Worm (Caenorhabditis elegans): ENCODE measurements around the gene eat-3.

DNA sequence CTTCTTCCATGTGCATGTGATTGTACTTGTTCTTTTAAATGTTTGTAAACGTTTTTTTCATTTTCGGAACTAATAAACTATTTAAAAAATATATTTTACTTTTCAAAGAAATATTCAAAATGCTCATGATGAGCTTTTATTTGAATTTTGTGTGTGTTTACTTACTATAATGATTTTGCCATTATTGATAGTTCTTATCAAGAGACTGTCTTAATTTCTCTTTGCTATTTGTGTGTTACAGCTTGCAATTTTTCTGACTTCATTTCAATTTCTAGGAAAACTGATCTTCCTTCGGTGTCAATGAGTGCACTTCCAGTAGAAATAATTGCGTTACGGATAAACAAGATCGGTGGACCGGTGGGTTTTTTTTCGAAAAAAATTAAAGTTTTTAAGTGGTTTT is 50.1 kb downstream of the eat-3 start, which contains the start of gene C06C3.12:
- TF ChIP-seq nhr-12 (tag; optimal IDR thresholded peaks at IDR 0.05): no peak
- TF ChIP-seq nhr-28 (tag; optimal IDR thresholded peaks at IDR 0.05): no peak
- no peak for TF ChIP-seq pha-4 (tag; optimal IDR thresholded peaks at IDR 0.05)
- TF ChIP-seq ces-1 (GFP tag; optimal IDR thresholded peaks at IDR 0.05): no peak
- no peak for TF ChIP-seq snpc-4 (tag; optimal IDR thresholded peaks at IDR 0.05)
- TF ChIP-seq unc-62 (GFP tag; optimal IDR thresholded peaks at IDR 0.05): no peak
- TF ChIP-seq nhr-2 (tag; optimal IDR thresholded peaks at IDR 0.05): no peak
- no peak for TF ChIP-seq ham-2 (GFP tag; optimal IDR thresholded peaks at IDR 0.05)
- no peak for TF ChIP-seq unc-39 (tag; optimal IDR thresholded peaks at IDR 0.05)
- no peak for TF ChIP-seq elt-1 (tag; optimal IDR thresholded peaks at IDR 0.05; ENCODE audit: borderline replicate concordance, insufficient read depth)

All from whole organism, mixed stage, embryonic.